Worm (Caenorhabditis elegans): ENCODE data around the gene pqn-83.

pqn-83 gene

ce11 chrIII:13105911-13106310, 6.7 kb upstream of the pqn-83 start (continued):
- TF ChIP-seq unc-62 (GFP tag; optimal IDR thresholded peaks at IDR 0.05 in 1 of 2) (no peak), unc-62 (tag; optimal IDR thresholded peaks at IDR 0.05) (no peak), F10B5.3 (tag; optimal IDR thresholded peaks at IDR 0.05) (no peak), lin-38 (GFP tag; IDR thresholded peaks at IDR 0.05) (no peak), fkh-10 (GFP tag; optimal IDR thresholded peaks at IDR 0.05) (peak; percentile 81), nhr-25 (tag; optimal IDR thresholded peaks at IDR 0.05; ENCODE audit: borderline replicate concordance, insufficient read depth) (no peak), dmd-9 (GFP tag; IDR thresholded peaks at IDR 0.05) (no peak), ama-1 (optimal IDR thresholded peaks at IDR 0.05) (no peak), egl-27 (tag; optimal IDR thresholded peaks at IDR 0.05) (no peak), lsy-2 (tag; optimal IDR thresholded peaks at IDR 0.05) (peak in 1 of 2 experiments; percentile 63)

- TF ChIP-seq ceh-28 (tag; optimal IDR thresholded peaks at IDR 0.05): no peak
- TF ChIP-seq rbr-2 (tag; optimal IDR thresholded peaks at IDR 0.05): no peak
- no peak for TF ChIP-seq daf-16 (GFP tag; optimal IDR thresholded peaks at IDR 0.05)
- TF ChIP-seq daf-16 (tag; optimal IDR thresholded peaks at IDR 0.05): peak; percentile 17
- no peak for TF ChIP-seq set-16 (GFP tag; IDR thresholded peaks at IDR 0.05)
Observed at ce11 chrIII:13105497-13105896, 6.2 kb upstream of the pqn-83 start.

ce11 chrIII:13104410-13104809, 5.1 kb upstream of the pqn-83 start:
- TF ChIP-seq F10B5.3 (tag; optimal IDR thresholded peaks at IDR 0.05): no peak
- TF ChIP-seq F49E8.2 (tag; optimal IDR thresholded peaks at IDR 0.05; ENCODE audit: borderline replicate concordance): peak; percentile 44
- no peak for TF ChIP-seq mdl-1 (tag; optimal IDR thresholded peaks at IDR 0.05)

- no peak for TF ChIP-seq mep-1 (tag; optimal IDR thresholded peaks at IDR 0.05)
- TF ChIP-seq lin-1 (GFP tag; IDR thresholded peaks at IDR 0.05): no peak
Observed at ce11 chrIII:13103980-13104379, 4.7 kb upstream of the pqn-83 start.

- TF ChIP-seq spr-3 (GFP tag; optimal IDR thresholded peaks at IDR 0.05) (no peak), dve-1 (tag; optimal IDR thresholded peaks at IDR 0.05; ENCODE audit: insufficient read depth) (no peak), nhr-28 (tag; optimal IDR thresholded peaks at IDR 0.05) (peak; percentile 25), Y5F2A.4 (GFP tag; optimal IDR thresholded peaks at IDR 0.05) (no peak), ztf-11 (tag; optimal IDR thresholded peaks at IDR 0.05) (no peak), mep-1 (tag; optimal IDR thresholded peaks at IDR 0.05) (no peak), mdl-1 (tag; optimal IDR thresholded peaks at IDR 0.05) (peak in 1 of 2 experiments; percentile 68), ceh-44 (GFP tag; IDR thresholded peaks at IDR 0.05) (no peak), lin-39 (tag; optimal IDR thresholded peaks at IDR 0.05) (no peak), madf-5 (GFP tag; IDR thresholded peaks at IDR 0.05) (no peak), egl-43 (GFP tag; IDR thresholded peaks at IDR 0.05) (no peak), zag-1 (tag; optimal IDR thresholded peaks at IDR 0.05) (no peak), rbr-2 (tag; optimal IDR thresholded peaks at IDR 0.05) (no peak), nhr-25 (tag; optimal IDR thresholded peaks at IDR 0.05; ENCODE audit: borderline replicate concordance, insufficient read depth) (peak; percentile 44), lsy-2 (tag; optimal IDR thresholded peaks at IDR 0.05) (peak in 1 of 2 experiments; percentile 9), tra-1 (GFP tag; IDR thresholded peaks at IDR 0.05) (0 out of 2 replicates have a peak, but pooled peaks have one; percentile 29), nhr-11 (tag; optimal IDR thresholded peaks at IDR 0.05) (no peak), dmd-8 (GFP tag; IDR thresholded peaks at IDR 0.05) (no peak), hlh-11 (tag; optimal IDR thresholded peaks at IDR 0.05) (peak; percentile 20), lin-15B (tag; optimal IDR thresholded peaks at IDR 0.05) (no peak), nhr-10 (tag; optimal IDR thresholded peaks at IDR 0.05) (no peak), aha-1 (tag) (peak; percentile 61), mxl-3 (GFP tag; optimal IDR thresholded peaks at IDR 0.05) (peak; percentile 20), hlh-30 (tag; optimal IDR thresholded peaks at IDR 0.05; ENCODE audit: insufficient read depth) (peak; percentile 34), aly-2 (tag; optimal IDR thresholded peaks at IDR 0.05) (no peak), hmg-1.1 (GFP tag; IDR thresholded peaks at IDR 0.05) (no peak), F37D6.2 (tag; optimal IDR thresholded peaks at IDR 0.05) (no peak)
Observed at ce11 chrIII:13101070-13101469, 1.8 kb upstream of the pqn-83 start.

All from whole organism, L4 larva.